Fruit fly (Drosophila melanogaster): ENCODE measurements around the gene DIP2.

- TF ChIP-seq CG10348 (GFP tag; IDR thresholded peaks at IDR 0.05) (no peak), Ets98B (GFP tag; IDR thresholded peaks at IDR 0.05) (no peak), rn (GFP tag; IDR thresholded peaks at IDR 0.05) (no peak), D1 (tag; optimal IDR thresholded peaks at IDR 0.05) (no peak)
Observed at dm6 chr3L:291583-292145, 33.9 kb upstream of the DIP2 start.
